Fruit fly (Drosophila melanogaster) whole organism, embryonic: Measurements from ENCODE around the gene CG17283.

Source experiments
- ATbp ChIP-seq: fragments of 200-800 bp; sonication (Bioruptor generic); optimal IDR thresholded peaks from 2 replicates; lab custom pipeline; 2017; ENCODE audit warnings: missing biosample characterization, mild to moderate bottlenecking, missing genetic modification characterization, missing genetic modification reagents
- Asciz ChIP-seq: fragments of 200-800 bp; sonication (Bioruptor generic); optimal IDR thresholded peaks from 2 replicates; lab custom pipeline; 2017; ENCODE audit warnings: missing biosample characterization, mild to moderate bottlenecking, missing genetic modification characterization, missing genetic modification reagents
- Atf-2 ChIP-seq: fragments of 200-800 bp; sonication (Bioruptor generic); optimal IDR thresholded peaks from 2 replicates; lab custom pipeline; 2016; ENCODE audit warnings: missing biosample characterization, missing genetic modification characterization
- BtbVII ChIP-seq: fragments of 200-800 bp; sonication (Bioruptor generic); optimal IDR thresholded peaks from 3 replicates; lab custom pipeline; 2017; ENCODE audit warnings: missing biosample characterization, mild to moderate bottlenecking, missing genetic modification characterization
- CG10274 ChIP-seq: fragments of 200-800 bp; sonication (Bioruptor generic); optimal IDR thresholded peaks from 3 replicates; lab custom pipeline; 2017; ENCODE audit warnings: missing biosample characterization, mild to moderate bottlenecking, missing genetic modification characterization
- CG10979 ChIP-seq: fragments of 200-800 bp; sonication (Bioruptor generic); optimal IDR thresholded peaks from 2 replicates; lab custom pipeline; 2018; ENCODE audit warnings: missing biosample characterization, mild to moderate bottlenecking, missing genetic modification characterization, moderate library complexity
- CG11093 ChIP-seq: fragments of 200-800 bp; sonication (Bioruptor generic); IDR thresholded peaks from 3 replicates; pipeline ENCODE4 v1.3.6; 2022; ENCODE audit warnings: missing biosample characterization, missing genetic modification characterization
- CG12659 ChIP-seq: fragments of 200-800 bp; sonication (Bioruptor generic); optimal IDR thresholded peaks from 3 replicates; lab custom pipeline; 2017; ENCODE audit warnings: mild to moderate bottlenecking, missing biosample characterization, missing genetic modification reagents, missing genetic modification characterization
- CG17361 ChIP-seq: fragments of 200-800 bp; sonication (Bioruptor generic); IDR thresholded peaks from 3 replicates; pipeline ENCODE4 v1.3.6; 2022; ENCODE audit warnings: missing biosample characterization, missing genetic modification characterization
- CG17385 ChIP-seq: fragments of 200-800 bp; sonication (Bioruptor generic); optimal IDR thresholded peaks from 3 replicates; lab custom pipeline; 2018; ENCODE audit warnings: missing biosample characterization, mild to moderate bottlenecking, missing genetic modification characterization
- CG33557 ChIP-seq: fragments of 200-800 bp; sonication (Bioruptor generic); optimal IDR thresholded peaks from 2 replicates; lab custom pipeline; 2019; ENCODE audit warnings: missing biosample characterization, mild to moderate bottlenecking, missing genetic modification characterization, moderate library complexity
- CG6689 ChIP-seq: fragments of 200-800 bp; sonication (Bioruptor generic); IDR thresholded peaks from 2 replicates; pipeline ENCODE4 v1.3.6; 2022; ENCODE audit warnings: missing biosample characterization, missing genetic modification characterization
- CG7556 ChIP-seq: fragments of 200-800 bp; sonication (Bioruptor generic); optimal IDR thresholded peaks from 2 replicates; lab custom pipeline; 2017; ENCODE audit warnings: missing biosample characterization, mild to moderate bottlenecking, missing genetic modification characterization
- CG7745 ChIP-seq: fragments of 200-800 bp; sonication (Bioruptor generic); optimal IDR thresholded peaks from 2 replicates; lab custom pipeline; 2018; ENCODE audit warnings: missing biosample characterization, mild to moderate bottlenecking, missing genetic modification characterization, moderate library complexity
- CG7839 ChIP-seq: fragments of 200-800 bp; sonication (Bioruptor generic); optimal IDR thresholded peaks from 3 replicates; lab custom pipeline; 2018; ENCODE audit warnings: missing biosample characterization, mild to moderate bottlenecking, missing genetic modification characterization, moderate library complexity
- Doc2 ChIP-seq: fragments of 200-800 bp; sonication (Bioruptor generic); IDR thresholded peaks from 2 replicates; pipeline ENCODE4 v1.3.6; 2022; ENCODE audit warnings: missing biosample characterization, missing genetic modification characterization
- Drgx ChIP-seq: fragments of 200-800 bp; sonication (Bioruptor generic); IDR thresholded peaks from 2 replicates; pipeline ENCODE4 v1.3.6; 2022; ENCODE audit warnings: missing biosample characterization, missing genetic modification characterization
- Ets65A ChIP-seq: fragments of 200-800 bp; sonication (Bioruptor generic); peaks from one replicate; lab custom pipeline; 2016; ENCODE audit warnings: missing biosample characterization, missing genetic modification characterization
- Fer3 ChIP-seq: fragments of 200-800 bp; sonication (Bioruptor generic); optimal IDR thresholded peaks from 2 replicates; lab custom pipeline; 2018; ENCODE audit warnings: missing biosample characterization, mild to moderate bottlenecking, missing genetic modification characterization, moderate library complexity
- Hey ChIP-seq: fragments of 200-800 bp; sonication (Bioruptor generic); optimal IDR thresholded peaks from 3 replicates; lab custom pipeline; 2018; ENCODE audit warnings: missing biosample characterization, mild to moderate bottlenecking, missing genetic modification characterization
- Hr51 ChIP-seq, 2 experiments: fragments of 200-800 bp; sonication (Bioruptor generic); optimal IDR thresholded peaks; 2 replicates in 1 of 2; 3 replicates in 1 of 2; lab custom pipeline; 2016 to 2018; ENCODE audit warnings: missing biosample characterization in 2 of 2, missing genetic modification characterization in 2 of 2, mild to moderate bottlenecking in 1 of 2, moderate library complexity in 1 of 2
- Max ChIP-seq: fragments of 200-800 bp; sonication (Bioruptor generic); optimal IDR thresholded peaks from 2 replicates; lab custom pipeline; 2016; ENCODE audit warnings: missing biosample characterization, mild to moderate bottlenecking, missing genetic modification characterization
- Mrtf ChIP-seq: fragments of 200-800 bp; sonication (Bioruptor generic); IDR thresholded peaks from 3 replicates; pipeline ENCODE4 v1.3.6; 2022; ENCODE audit warnings: missing biosample characterization, missing genetic modification characterization
- Ptx1 ChIP-seq: fragments of 200-800 bp; sonication (Bioruptor generic); IDR thresholded peaks from 2 replicates; pipeline ENCODE4 v1.3.6; 2022; ENCODE audit warnings: missing biosample characterization, missing genetic modification characterization
- Xbp1 ChIP-seq: fragments of 200-800 bp; sonication (Bioruptor generic); optimal IDR thresholded peaks from 3 replicates; lab custom pipeline; 2016; ENCODE audit warnings: missing biosample characterization, mild to moderate bottlenecking, missing genetic modification characterization
- ab ChIP-seq: fragments of 200-800 bp; sonication (Bioruptor generic); optimal IDR thresholded peaks from 2 replicates; lab custom pipeline; 2016; ENCODE audit warnings: missing biosample characterization, missing genetic modification characterization
- ara ChIP-seq: fragments of 200-800 bp; sonication (Bioruptor generic); IDR thresholded peaks from 2 replicates; pipeline ENCODE4 v1.3.6; 2022; ENCODE audit warnings: missing biosample characterization, missing genetic modification characterization
- bsh ChIP-seq, 2 experiments: fragments of 200-800 bp; sonication (Bioruptor generic); optimal IDR thresholded peaks; 2 replicates each; lab custom pipeline; 2017 to 2018; ENCODE audit warnings: mild to moderate bottlenecking in 2 of 2, missing biosample characterization in 2 of 2, missing genetic modification characterization in 2 of 2, moderate library complexity in 1 of 2
- cad ChIP-seq: fragments of >200 bp; optimal IDR thresholded peaks from 2 replicates; lab custom pipeline; 2017; ENCODE audit warnings: missing biosample characterization, missing genetic modification characterization
- exex ChIP-seq: fragments of 200-800 bp; sonication (Bioruptor generic); optimal IDR thresholded peaks from 4 replicates; lab custom pipeline; 2018; ENCODE audit warnings: missing biosample characterization, mild to moderate bottlenecking, missing genetic modification characterization, moderate library complexity
- fd64A ChIP-seq: fragments of 200-800 bp; sonication (Bioruptor generic); optimal IDR thresholded peaks from 3 replicates; lab custom pipeline; 2018; ENCODE audit warnings: missing biosample characterization, mild to moderate bottlenecking, missing genetic modification characterization
- fd96Cb ChIP-seq: fragments of 200-800 bp; sonication (Bioruptor generic); optimal IDR thresholded peaks from 2 replicates; lab custom pipeline; 2018; ENCODE audit warnings: missing biosample characterization, mild to moderate bottlenecking, missing genetic modification characterization, moderate library complexity
- fru ChIP-seq: fragments of >200 bp; optimal IDR thresholded peaks from 2 replicates; lab custom pipeline; 2017
- ftz-f1 ChIP-seq: fragments of 200-800 bp; sonication (Bioruptor generic); optimal IDR thresholded peaks from 2 replicates; lab custom pipeline; 2016; ENCODE audit warnings: missing biosample characterization, missing genetic modification characterization
- mam ChIP-seq: fragments of 200-800 bp; sonication (Bioruptor generic); optimal IDR thresholded peaks from 3 replicates; lab custom pipeline; 2016; ENCODE audit warnings: missing biosample characterization, missing genetic modification characterization
- phol ChIP-seq: fragments of 200-800 bp; sonication (Bioruptor generic); optimal IDR thresholded peaks from 3 replicates; lab custom pipeline; 2018; ENCODE audit warnings: missing biosample characterization, mild to moderate bottlenecking, missing genetic modification characterization, moderate library complexity
- row ChIP-seq: fragments of 200-800 bp; sonication (Bioruptor generic); IDR thresholded peaks from 3 replicates; pipeline ENCODE4 v1.3.6; 2022; ENCODE audit warnings: missing biosample characterization, missing genetic modification characterization
- shn ChIP-seq: fragments of 200-800 bp; sonication (Bioruptor generic); optimal IDR thresholded peaks from 3 replicates; lab custom pipeline; 2016; ENCODE audit warnings: missing biosample characterization, missing genetic modification characterization
- slp2 ChIP-seq: fragments of 200-800 bp; sonication (Bioruptor generic); optimal IDR thresholded peaks from 2 replicates; lab custom pipeline; 2016; ENCODE audit warnings: missing biosample characterization, missing genetic modification characterization
- ssp ChIP-seq: fragments of 200-800 bp; sonication (Bioruptor generic); IDR thresholded peaks from 2 replicates; pipeline ENCODE4 v1.3.6; 2022; ENCODE audit warnings: missing biosample characterization, missing genetic modification characterization

Gene CG17283

DNA sequence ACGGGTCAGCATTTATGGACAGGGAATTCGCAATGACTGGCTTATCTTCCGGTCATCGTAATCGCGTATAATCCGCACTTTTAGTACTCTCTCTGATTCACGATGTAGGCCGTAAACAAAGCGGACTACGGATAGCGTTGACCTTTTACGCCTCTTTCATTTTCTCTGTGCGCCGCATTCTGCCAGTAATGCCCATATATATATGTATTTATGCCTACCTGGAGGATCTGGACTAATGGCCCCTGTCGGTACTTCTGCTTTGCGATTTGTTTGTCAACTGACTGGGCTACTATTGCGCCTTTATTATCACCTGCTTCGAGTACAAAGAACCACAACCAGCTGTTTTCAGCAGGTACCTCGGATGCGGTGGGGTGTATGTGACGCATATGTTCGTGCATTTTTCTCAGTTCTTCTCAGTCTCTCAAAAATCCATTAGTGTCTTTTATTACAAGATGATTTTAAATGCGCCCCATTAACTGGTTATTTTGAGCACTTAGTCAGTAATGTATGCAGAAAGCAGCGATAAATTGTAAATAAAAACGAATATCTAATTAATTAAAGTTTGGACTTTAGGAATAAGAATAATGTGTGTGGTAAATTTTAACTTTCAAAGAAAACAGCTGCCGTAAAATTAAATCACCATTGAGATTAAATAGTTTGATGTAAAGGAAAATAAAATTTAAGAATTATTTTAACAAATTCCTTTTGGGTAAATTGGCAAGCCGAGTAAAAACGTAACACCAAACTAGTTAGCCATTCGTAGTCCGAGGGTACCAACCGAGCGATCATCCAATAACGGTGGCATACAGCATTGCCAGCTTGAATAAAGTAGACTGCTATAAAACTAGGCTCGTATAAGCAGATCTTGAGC is 13.1 kb upstream of the CG17283 start, which contains the start of gene CREG (continued):
- TF ChIP-seq CG10979 (peak; percentile 24), slp2 (GFP tag; lab: Kevin White, UChicago) (no peak), CG12659 (GFP tag; lab: Kevin White, UChicago) (peak; percentile 20), phol (tag; lab: Kevin White, UChicago) (peak; percentile 17), CG7556 (peak; percentile 28), Xbp1 (GFP tag; lab: Kevin White, UChicago) (peak; percentile 10), CG17385 (GFP tag; lab: Kevin White, UChicago) (peak; percentile 14), Mrtf (GFP tag; lab: Robert Waterston, UW) (no peak), Atf-2 (GFP tag; lab: Kevin White, UChicago) (no peak), Ets65A (peak; percentile 2), ssp (GFP tag; lab: Robert Waterston, UW) (no peak), Drgx (GFP tag; lab: Robert Waterston, UW) (0 out of 2 replicates have a peak, but pooled peaks have one; percentile 14), Max (peak; percentile 8), ara (GFP tag; lab: Robert Waterston, UW) (0 out of 2 replicates have a peak, but pooled peaks have one; percentile 18), ab (GFP tag; lab: Kevin White, UChicago) (no peak), bsh (GFP tag; optimal IDR thresholded peaks at IDR 0.05; lab: Kevin White, UChicago) (no peak), Ptx1 (GFP tag; lab: Robert Waterston, UW) (0 out of 2 replicates have a peak, but pooled peaks have one; percentile 31), cad (peak; percentile 74), CG10274 (GFP tag; lab: Kevin White, UChicago) (peak; percentile 1), Hr51 (GFP tag; optimal IDR thresholded peaks at IDR 0.05; lab: Kevin White, UChicago) (peak in 1 of 2 experiments; percentile 15), shn (GFP tag; lab: Kevin White, UChicago) (no peak), CG11093 (GFP tag; lab: Robert Waterston, UW) (no peak), fd96Cb (peak; percentile 13), Fer3 (tag; lab: Kevin White, UChicago) (no peak), CG6689 (no peak), CG17361 (GFP tag; lab: Robert Waterston, UW) (peak; percentile 72; the same call in 2 of the 3 replicates), fru (lab: Kevin White, UChicago) (no peak), CG7839 (tag; lab: Kevin White, UChicago) (peak; percentile 28)
- TF ChIP-seq, all 482 proteins: peak for 86

DNA sequence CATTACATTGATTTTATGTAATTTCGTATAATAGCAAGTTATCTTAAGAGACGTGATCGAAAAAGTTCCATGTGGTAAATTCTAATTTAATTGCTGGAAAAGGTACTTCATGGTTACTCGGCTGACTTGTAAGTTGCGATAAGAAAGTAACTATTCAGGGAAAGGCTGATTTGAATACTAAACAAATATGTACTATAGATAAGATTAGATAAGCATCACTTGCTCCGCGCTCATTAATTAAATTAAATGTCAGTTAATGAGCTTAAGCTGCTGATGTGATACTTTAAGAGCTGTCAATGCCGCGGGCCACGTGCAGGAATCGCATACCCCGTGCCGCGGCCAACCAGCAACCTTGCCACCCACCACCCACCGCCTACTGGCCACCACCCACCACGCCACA is 7.6 kb upstream of the CG17283 start:
- TF ChIP-seq ftz-f1 (peak; percentile 5), ATbp (GFP tag; lab: Kevin White, UChicago) (peak; percentile 11), exex (tag; lab: Kevin White, UChicago) (peak; percentile 60), mam (GFP tag; lab: Kevin White, UChicago) (no peak), CG33557 (no peak), CG7745 (peak; percentile 65), fd64A (GFP tag; lab: Kevin White, UChicago) (peak; percentile 9), Hey (tag; lab: Kevin White, UChicago) (peak; percentile 17), Doc2 (GFP tag; lab: Robert Waterston, UW) (no peak), BtbVII (no peak), Asciz (GFP tag; lab: Kevin White, UChicago) (peak; percentile 30), row (GFP tag; lab: Robert Waterston, UW) (no peak)
